Fruit fly (Drosophila melanogaster) whole organism, embryonic: ENCODE results near the gene CG7551.

Source experiments
- Awh ChIP-seq: fragments of 200-800 bp; sonication (Bioruptor generic); IDR thresholded peaks from 2 replicates; pipeline ENCODE4, ENCODE4 v1.3.6; 2022; ENCODE audit warnings: missing biosample characterization, missing genetic modification characterization
- C15 ChIP-seq: fragments of 200-800 bp; sonication (Bioruptor generic); IDR thresholded peaks from 3 replicates; pipeline ENCODE4 v1.3.6; 2022; ENCODE audit warnings: missing biosample characterization, missing genetic modification characterization
- CG10209 ChIP-seq: fragments of 200-800 bp; sonication (Bioruptor generic); optimal IDR thresholded peaks from 3 replicates; lab custom pipeline; 2017; ENCODE audit warnings: missing biosample characterization, mild to moderate bottlenecking, missing genetic modification characterization, missing genetic modification reagents
- CG10462 ChIP-seq: fragments of 200-800 bp; sonication (Bioruptor generic); optimal IDR thresholded peaks from 2 replicates; lab custom pipeline; 2016; ENCODE audit warnings: missing biosample characterization, missing genetic modification characterization
- CG12104 ChIP-seq: fragments of 200-800 bp; sonication (Bioruptor generic); optimal IDR thresholded peaks from 3 replicates; lab custom pipeline; 2016; ENCODE audit warnings: missing biosample characterization, missing genetic modification characterization
- CG12659 ChIP-seq: fragments of 200-800 bp; sonication (Bioruptor generic); optimal IDR thresholded peaks from 3 replicates; lab custom pipeline; 2017; ENCODE audit warnings: mild to moderate bottlenecking, missing biosample characterization, missing genetic modification reagents, missing genetic modification characterization
- CG13287 ChIP-seq: fragments of 200-800 bp; sonication (Bioruptor generic); IDR thresholded peaks from 2 replicates; pipeline ENCODE4 v1.3.6; 2022; ENCODE audit warnings: missing biosample characterization, missing genetic modification characterization; ENCODE audit not compliant: partially characterized antibody
- CG14710 ChIP-seq: fragments of 200-800 bp; sonication (Bioruptor generic); optimal IDR thresholded peaks from 3 replicates; lab custom pipeline; 2019; ENCODE audit warnings: missing biosample characterization, mild to moderate bottlenecking, missing genetic modification characterization, moderate library complexity
- CG15269 ChIP-seq: fragments of 200-800 bp; sonication (Bioruptor generic); optimal IDR thresholded peaks from 2 replicates; lab custom pipeline; 2018; ENCODE audit warnings: missing biosample characterization, mild to moderate bottlenecking, missing genetic modification characterization, moderate library complexity
- CG1792 ChIP-seq: fragments of 200-800 bp; sonication (Bioruptor generic); optimal IDR thresholded peaks from 2 replicates; lab custom pipeline; 2016; ENCODE audit warnings: missing biosample characterization, missing genetic modification characterization
- CG18262 ChIP-seq: fragments of 200-800 bp; optimal IDR thresholded peaks from 3 replicates; lab custom pipeline; 2019; ENCODE audit warnings: missing biosample characterization, mild to moderate bottlenecking, missing genetic modification characterization, moderate library complexity
- CG18764 ChIP-seq: fragments of 200-800 bp; sonication (Bioruptor generic); optimal IDR thresholded peaks from 3 replicates; lab custom pipeline; 2016; ENCODE audit warnings: missing biosample characterization, missing genetic modification characterization
- CG2712 ChIP-seq: fragments of 200-800 bp; optimal IDR thresholded peaks from 3 replicates; lab custom pipeline; 2019; ENCODE audit warnings: missing biosample characterization, mild to moderate bottlenecking, missing genetic modification characterization, moderate library complexity
- CG31388 ChIP-seq: fragments of 200-800 bp; sonication (Bioruptor generic); optimal IDR thresholded peaks from 2 replicates; lab custom pipeline; 2016; ENCODE audit warnings: missing biosample characterization, missing genetic modification characterization
- CG3163 ChIP-seq: fragments of 200-800 bp; sonication (Bioruptor generic); optimal IDR thresholded peaks from 3 replicates; lab custom pipeline; 2016; ENCODE audit warnings: missing biosample characterization, missing genetic modification characterization
- CG7372 ChIP-seq: fragments of 200-800 bp; sonication (Bioruptor generic); IDR thresholded peaks from 2 replicates; pipeline ENCODE4 v1.3.6; 2022; ENCODE audit warnings: missing biosample characterization, missing genetic modification characterization
- CG7556 ChIP-seq: fragments of 200-800 bp; sonication (Bioruptor generic); optimal IDR thresholded peaks from 2 replicates; lab custom pipeline; 2017; ENCODE audit warnings: missing biosample characterization, mild to moderate bottlenecking, missing genetic modification characterization
- CG9817 ChIP-seq: fragments of 200-800 bp; sonication (Bioruptor generic); optimal IDR thresholded peaks from 2 replicates; lab custom pipeline; 2018; ENCODE audit warnings: missing biosample characterization, mild to moderate bottlenecking, missing genetic modification characterization, moderate library complexity
- Fer2 ChIP-seq: fragments of 200-800 bp; sonication (Bioruptor generic); optimal IDR thresholded peaks from 2 replicates; lab custom pipeline; 2018; ENCODE audit warnings: missing biosample characterization, mild to moderate bottlenecking, missing genetic modification characterization, moderate library complexity
- Hey ChIP-seq: fragments of 200-800 bp; sonication (Bioruptor generic); optimal IDR thresholded peaks from 3 replicates; lab custom pipeline; 2018; ENCODE audit warnings: missing biosample characterization, mild to moderate bottlenecking, missing genetic modification characterization
- Jarid2 ChIP-seq: fragments of 200-800 bp; sonication (Bioruptor generic); optimal IDR thresholded peaks from 3 replicates; lab custom pipeline; 2017; ENCODE audit warnings: mild to moderate bottlenecking, missing biosample characterization, missing genetic modification reagents, missing genetic modification characterization
- Meics ChIP-seq: fragments of 200-800 bp; sonication (Bioruptor generic); optimal IDR thresholded peaks from 2 replicates; lab custom pipeline; 2017; ENCODE audit warnings: missing biosample characterization, mild to moderate bottlenecking, missing genetic modification characterization
- Optix ChIP-seq: fragments of 200-800 bp; sonication (Bioruptor generic); IDR thresholded peaks from 3 replicates; pipeline ENCODE4 v1.3.6; 2022; ENCODE audit warnings: missing biosample characterization, missing genetic modification characterization
- PHDP ChIP-seq: fragments of 200-800 bp; sonication (Bioruptor generic); optimal IDR thresholded peaks from 3 replicates; lab custom pipeline; 2018; ENCODE audit warnings: missing biosample characterization, mild to moderate bottlenecking, missing genetic modification characterization, moderate library complexity
- Ptx1 ChIP-seq: fragments of 200-800 bp; sonication (Bioruptor generic); IDR thresholded peaks from 2 replicates; pipeline ENCODE4 v1.3.6; 2022; ENCODE audit warnings: missing biosample characterization, missing genetic modification characterization
- Stat92E ChIP-seq, 3 experiments: fragments of >200 bp in 2 of 3; fragments of 200-800 bp in 1 of 3; sonication (Bioruptor generic) in 1 of 3; optimal IDR thresholded peaks; 2 replicates each; lab custom pipeline; 2017 to 2019; ENCODE audit warnings: missing biosample characterization in 3 of 3, missing genetic modification characterization in 3 of 3, mild to moderate bottlenecking in 1 of 3, moderate library complexity in 1 of 3
- Usf ChIP-seq: fragments of 200-800 bp; sonication (Bioruptor generic); optimal IDR thresholded peaks from 2 replicates; lab custom pipeline; 2017; ENCODE audit warnings: missing genotype, missing biosample characterization, missing genetic modification characterization
- ato ChIP-seq: fragments of 200-800 bp; sonication (Bioruptor generic); IDR thresholded peaks from 2 replicates; pipeline ENCODE4 v1.3.6; 2022; ENCODE audit warnings: missing biosample characterization, missing genetic modification characterization; ENCODE audit not compliant: partially characterized antibody
- chm ChIP-seq: fragments of 200-800 bp; sonication (Bioruptor generic); IDR thresholded peaks from 2 replicates; pipeline ENCODE4 v1.3.6; 2022; ENCODE audit warnings: missing biosample characterization, missing genetic modification characterization
- crc ChIP-seq: fragments of 200-800 bp; sonication (Bioruptor generic); optimal IDR thresholded peaks from 2 replicates; lab custom pipeline; 2016; ENCODE audit warnings: missing biosample characterization, missing genetic modification characterization
- dan ChIP-seq: fragments of 200-800 bp; sonication (Bioruptor generic); IDR thresholded peaks from 2 replicates; pipeline ENCODE4 v1.3.6; 2022; ENCODE audit warnings: missing biosample characterization, missing genetic modification characterization
- danr ChIP-seq: fragments of 200-800 bp; sonication (Bioruptor generic); IDR thresholded peaks from 2 replicates; pipeline ENCODE4 v1.3.6; 2022; ENCODE audit warnings: missing biosample characterization, missing genetic modification characterization
- dati ChIP-seq: fragments of 200-800 bp; sonication (Bioruptor generic); IDR thresholded peaks from 2 replicates; pipeline ENCODE4 v1.3.6; 2022; ENCODE audit warnings: missing biosample characterization, missing genetic modification characterization
- disco-r ChIP-seq: fragments of 200-800 bp; sonication (Bioruptor generic); optimal IDR thresholded peaks from 2 replicates; lab custom pipeline; 2016; ENCODE audit warnings: missing biosample characterization, missing genetic modification characterization
- dmrt99B ChIP-seq: fragments of 200-800 bp; sonication (Bioruptor generic); optimal IDR thresholded peaks from 2 replicates; lab custom pipeline; 2018; ENCODE audit warnings: missing biosample characterization, mild to moderate bottlenecking, missing genetic modification characterization, moderate library complexity
- esg ChIP-seq: fragments of 200-800 bp; sonication (Bioruptor generic); conservative IDR thresholded peaks from 2 replicates; pipeline ENCODE4 v1.3.6; 2022; ENCODE audit warnings: missing biosample characterization, missing genetic modification characterization
- gro ChIP-seq: fragments of 200-800 bp; sonication (Bioruptor generic); optimal IDR thresholded peaks from 2 replicates; lab custom pipeline; 2016; ENCODE audit warnings: missing biosample characterization, missing genetic modification characterization
- insv ChIP-seq, 2 experiments: fragments of 200-800 bp; sonication (Bioruptor generic); optimal IDR thresholded peaks; 3 replicates each; lab custom pipeline; 2016 to 2018; ENCODE audit warnings: missing biosample characterization in 2 of 2, missing genetic modification characterization in 2 of 2
- jigr1 ChIP-seq: fragments of 200-800 bp; sonication (Bioruptor generic); IDR thresholded peaks from 3 replicates; pipeline ENCODE4 v1.3.6; 2022; ENCODE audit warnings: missing biosample characterization, missing genetic modification characterization
- jing ChIP-seq: fragments of 200-800 bp; sonication (Bioruptor generic); optimal IDR thresholded peaks from 2 replicates; lab custom pipeline; 2018; ENCODE audit warnings: missing biosample characterization, mild to moderate bottlenecking, missing genetic modification characterization
- nerfin-1 ChIP-seq: fragments of 200-800 bp; sonication (Bioruptor generic); optimal IDR thresholded peaks from 3 replicates; lab custom pipeline; 2019; ENCODE audit warnings: missing biosample characterization, mild to moderate bottlenecking, missing genetic modification characterization, moderate library complexity
- nerfin-2 ChIP-seq: fragments of 200-800 bp; sonication (Bioruptor generic); IDR thresholded peaks from 2 replicates; pipeline ENCODE4 v1.3.6; 2022; ENCODE audit warnings: missing biosample characterization, missing genetic modification characterization; ENCODE audit not compliant: partially characterized antibody
- onecut ChIP-seq: fragments of 200-800 bp; sonication (Bioruptor generic); IDR thresholded peaks from 2 replicates; pipeline ENCODE4 v1.3.6; 2022; ENCODE audit warnings: missing biosample characterization, missing genetic modification characterization
- org-1 ChIP-seq: fragments of 200-800 bp; sonication (Bioruptor generic); optimal IDR thresholded peaks from 2 replicates; lab custom pipeline; 2017; ENCODE audit warnings: missing biosample characterization, missing genetic modification characterization
- pb ChIP-seq: fragments of 200-800 bp; sonication (Bioruptor generic); optimal IDR thresholded peaks from 3 replicates; lab custom pipeline; 2016; ENCODE audit warnings: missing biosample characterization, missing genetic modification characterization
- pum ChIP-seq: fragments of 200-800 bp; sonication (Bioruptor generic); optimal IDR thresholded peaks from 2 replicates; lab custom pipeline; 2016; ENCODE audit warnings: missing biosample characterization, missing genetic modification characterization
- ranshi ChIP-seq: fragments of 200-800 bp; sonication (Bioruptor generic); IDR thresholded peaks from 2 replicates; pipeline ENCODE4 v1.3.6; 2022; ENCODE audit warnings: missing biosample characterization, missing genetic modification characterization
- sd ChIP-seq: fragments of 200-800 bp; sonication (Bioruptor generic); optimal IDR thresholded peaks from 3 replicates; lab custom pipeline; 2018; ENCODE audit warnings: missing biosample characterization, mild to moderate bottlenecking, missing genetic modification characterization, moderate library complexity
- shn ChIP-seq: fragments of 200-800 bp; sonication (Bioruptor generic); optimal IDR thresholded peaks from 3 replicates; lab custom pipeline; 2016; ENCODE audit warnings: missing biosample characterization, missing genetic modification characterization
- sug ChIP-seq: fragments of 200-800 bp; optimal IDR thresholded peaks from 2 replicates; lab custom pipeline; 2019; ENCODE audit warnings: missing biosample characterization, mild to moderate bottlenecking, missing genetic modification characterization, moderate library complexity
- tap ChIP-seq: fragments of 200-800 bp; optimal IDR thresholded peaks from 3 replicates; lab custom pipeline; 2019; ENCODE audit warnings: missing biosample characterization, mild to moderate bottlenecking, missing genetic modification characterization, moderate library complexity
- usp ChIP-seq: fragments of >200 bp; optimal IDR thresholded peaks from 2 replicates; lab custom pipeline; 2017; ENCODE audit warnings: missing biosample characterization, missing genetic modification characterization

Gene CG7551

dm6 chr3L:11484483-11484882 lies 26.2 kb downstream of the CG7551 start (continued):
- TF ChIP-seq CG31388 (GFP tag; lab: Kevin White, UChicago) (no peak), org-1 (GFP tag; lab: Kevin White, UChicago) (peak; percentile 11), CG10462 (GFP tag; lab: Kevin White, UChicago) (no peak), CG9817 (no peak), CG7372 (GFP tag; lab: Robert Waterston, UW) (no peak), disco-r (GFP tag; lab: Kevin White, UChicago) (no peak), insv (GFP tag; optimal IDR thresholded peaks at IDR 0.05; lab: Kevin White, UChicago) (no peak), dan (GFP tag; lab: Robert Waterston, UW) (no peak), CG13287 (no peak), CG18262 (tag; lab: Kevin White, UChicago) (peak; percentile 27), Jarid2 (GFP tag; lab: Kevin White, UChicago) (no peak), sug (no peak), nerfin-2 (GFP tag; lab: Robert Waterston, UW) (no peak), nerfin-1 (tag; lab: Kevin White, UChicago) (no peak), CG14710 (tag; lab: Kevin White, UChicago) (peak; percentile 22), CG10209 (GFP tag; lab: Kevin White, UChicago) (peak; percentile 6), danr (GFP tag; lab: Robert Waterston, UW) (0 out of 2 replicates have a peak, but pooled peaks have one; percentile 17), chm (GFP tag; lab: Robert Waterston, UW) (no peak), dmrt99B (tag; lab: Kevin White, UChicago) (peak; percentile 55), CG12659 (no peak), Stat92E (GFP tag; optimal IDR thresholded peaks at IDR 0.05; lab: Kevin White, UChicago) (no peak), CG1792 (GFP tag; lab: Kevin White, UChicago) (no peak), Hey (tag; lab: Kevin White, UChicago) (no peak), Fer2 (tag; lab: Kevin White, UChicago) (no peak), sd (tag; lab: Kevin White, UChicago) (no peak), esg (GFP tag; lab: Robert Waterston, UW) (0 out of 2 replicates have a peak, but pooled peaks have one; percentile 5), dati (GFP tag; lab: Robert Waterston, UW) (no peak), pb (GFP tag; lab: Kevin White, UChicago) (no peak), ato (GFP tag; lab: Robert Waterston, UW) (no peak), CG12104 (GFP tag; lab: Kevin White, UChicago) (no peak), onecut (peak; percentile 82), PHDP (tag; lab: Kevin White, UChicago) (no peak), CG2712 (tag; lab: Kevin White, UChicago) (peak; percentile 27), gro (GFP tag; lab: Kevin White, UChicago) (no peak), C15 (GFP tag; lab: Robert Waterston, UW) (no peak), CG7556 (GFP tag; lab: Kevin White, UChicago) (peak; percentile 39), jing (no peak), crc (no peak), tap (no peak), CG15269 (tag; lab: Kevin White, UChicago) (peak; percentile 18), usp (GFP tag; lab: Kevin White, UChicago) (no peak), Ptx1 (GFP tag; lab: Robert Waterston, UW) (peak; percentile 33; the same call in 1 of the 2 replicates), Awh (GFP tag; lab: Robert Waterston, UW) (no peak), Usf (no peak), CG3163 (no peak), pum (GFP tag; lab: Kevin White, UChicago) (no peak), Meics (GFP tag; lab: Kevin White, UChicago) (peak; percentile 49), shn (GFP tag; lab: Kevin White, UChicago) (no peak), CG18764 (GFP tag; lab: Kevin White, UChicago) (no peak), jigr1 (GFP tag; lab: Robert Waterston, UW) (no peak), Optix (GFP tag; lab: Robert Waterston, UW) (no peak), ranshi (GFP tag; lab: Robert Waterston, UW) (no peak)
